Fruit fly (Drosophila melanogaster): ENCODE results near the gene Hmt-1.

Hmt-1 gene

DNA sequence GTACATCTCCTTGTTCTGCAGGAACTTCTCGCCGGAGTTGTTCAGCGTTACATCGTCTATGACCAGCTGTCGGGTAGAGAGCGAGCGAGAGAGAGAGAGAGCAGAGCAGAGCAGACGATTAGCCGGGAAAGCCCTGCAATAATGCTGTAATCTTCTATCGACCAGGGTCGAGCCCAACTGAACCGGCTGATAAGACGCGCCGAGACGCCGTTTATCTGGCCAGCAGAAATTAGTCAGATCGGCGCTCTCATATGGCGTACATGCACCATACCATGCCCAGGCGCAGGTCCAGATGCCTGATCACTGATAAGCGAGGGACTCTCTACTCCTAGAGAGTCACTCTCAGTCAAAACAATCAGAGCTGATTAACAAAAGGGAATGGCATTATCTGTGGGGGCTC lies 5.4 kb downstream of the Hmt-1 start (continued):
- TF ChIP-seq Mes4 (GFP tag; optimal IDR thresholded peaks at IDR 0.05), result no peak
- TF ChIP-seq CG3065 (GFP tag; optimal IDR thresholded peaks at IDR 0.05), result no peak
- no peak for TF ChIP-seq sc (optimal IDR thresholded peaks at IDR 0.05)
- no peak for TF ChIP-seq sc (GFP tag; optimal IDR thresholded peaks at IDR 0.05)
- TF ChIP-seq GATAe (GFP tag; conservative IDR thresholded peaks at IDR 0.05), result no peak
- no peak for TF ChIP-seq CG13894 (tag; optimal IDR thresholded peaks at IDR 0.05)
- TF ChIP-seq CG6854 (GFP tag; optimal IDR thresholded peaks at IDR 0.05), result no peak
- no peak for TF ChIP-seq pum (GFP tag; optimal IDR thresholded peaks at IDR 0.05)
- TF ChIP-seq jumu (GFP tag; optimal IDR thresholded peaks at IDR 0.05), result no peak
- no peak for TF ChIP-seq Optix (GFP tag; IDR thresholded peaks at IDR 0.05)

dm6 chr3R:15846234-15846633 lies 11.0 kb downstream of the Hmt-1 start, which contains the start of gene CG4546:
CG4546 (plus strand) TSS chr3R:15846534.
- TF ChIP-seq btn (GFP tag; optimal IDR thresholded peaks at IDR 0.05) (no peak), CG3163 (GFP tag; optimal IDR thresholded peaks at IDR 0.05) (no peak), chinmo (GFP tag; IDR thresholded peaks at IDR 0.05; ENCODE audit: partially characterized antibody) (no peak), Mes4 (GFP tag; optimal IDR thresholded peaks at IDR 0.05) (no peak), gce (GFP tag; IDR thresholded peaks at IDR 0.05) (no peak), zen (tag; optimal IDR thresholded peaks at IDR 0.05) (no peak), Sox102F (GFP tag; optimal IDR thresholded peaks at IDR 0.05) (no peak), CG4360 (GFP tag; IDR thresholded peaks at IDR 0.05) (no peak), CG9215 (GFP tag; IDR thresholded peaks at IDR 0.05) (no peak), CG2129 (GFP tag; IDR thresholded peaks at IDR 0.05; ENCODE audit: partially characterized antibody) (no peak), fd64A (GFP tag; optimal IDR thresholded peaks at IDR 0.05) (no peak)

DNA sequence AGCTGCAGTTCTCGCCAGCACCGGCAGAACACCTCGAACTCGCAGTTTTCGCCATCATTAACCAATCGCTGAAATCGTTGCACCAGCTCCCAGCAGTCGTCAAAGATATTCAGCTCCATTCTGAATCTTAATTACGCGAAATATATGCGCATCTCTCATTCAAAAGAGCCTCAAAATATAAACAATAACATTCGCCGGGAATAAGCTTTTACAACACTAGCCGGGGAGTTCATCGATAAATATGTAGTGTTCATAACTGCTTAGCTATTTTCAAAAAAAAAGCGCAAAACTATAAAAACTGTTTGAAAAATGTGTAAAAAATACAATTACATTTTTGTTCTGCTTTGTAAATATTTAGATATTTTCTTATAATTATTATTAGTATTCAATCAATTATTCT lies 18.0 kb downstream of the Hmt-1 start, which contains the start of gene Pbp45:
Gene Pbp45, minus strand, starts transcription at position 222 of the 400 bp plus-strand sequence.
- TF ChIP-seq Hr51 (GFP tag; optimal IDR thresholded peaks at IDR 0.05), result no peak
- TF ChIP-seq BEAF-32 (GFP tag; optimal IDR thresholded peaks at IDR 0.05), result peak; percentile 34
- peak; percentile 49; the same call in 1 of the 2 replicates for TF ChIP-seq CG9932 (GFP tag; IDR thresholded peaks at IDR 0.05)
- peak; percentile 92 for TF ChIP-seq E2f2 (GFP tag; IDR thresholded peaks at IDR 0.05)
- TF ChIP-seq stwl (tag; optimal IDR thresholded peaks at IDR 0.05), result peak; percentile 98
- TF ChIP-seq Hsf (GFP tag; optimal IDR thresholded peaks at IDR 0.05), result peak; percentile 8
- TF ChIP-seq Rfx (GFP tag; IDR thresholded peaks at IDR 0.05), result peak; percentile 58
- TF ChIP-seq so (GFP tag; IDR thresholded peaks at IDR 0.05), result no peak
- TF ChIP-seq bbx (GFP tag; IDR thresholded peaks at IDR 0.05; ENCODE audit: partially characterized antibody), result 0 out of 2 replicates have a peak, but pooled peaks have one; percentile 41
- peak; percentile 56; the same call in 1 of the 3 replicates for TF ChIP-seq zen2 (GFP tag; IDR thresholded peaks at IDR 0.05; ENCODE audit: partially characterized antibody)
- TF ChIP-seq HLH54F (GFP tag; optimal IDR thresholded peaks at IDR 0.05), result peak; percentile 19
- peak; percentile 89 for TF ChIP-seq Dp (GFP tag; optimal IDR thresholded peaks at IDR 0.05)
- TF ChIP-seq CG34224 (GFP tag; IDR thresholded peaks at IDR 0.05; ENCODE audit: partially characterized antibody), result peak; percentile 52; the same call in 2 of the 3 replicates
- TF ChIP-seq gcm2 (GFP tag; optimal IDR thresholded peaks at IDR 0.05), result no peak
- TF ChIP-seq CG13287 (GFP tag; IDR thresholded peaks at IDR 0.05; ENCODE audit: partially characterized antibody), result peak; percentile 60; the same call in 1 of the 2 replicates
- TF ChIP-seq insv (GFP tag; optimal IDR thresholded peaks at IDR 0.05), result no peak
- no peak for TF ChIP-seq Gug (GFP tag; IDR thresholded peaks at IDR 0.05)
- no peak for TF ChIP-seq nmo (GFP tag; optimal IDR thresholded peaks at IDR 0.05)
- no peak for TF ChIP-seq NK7.1 (GFP tag; optimal IDR thresholded peaks at IDR 0.05)
- TF ChIP-seq sna (GFP tag; IDR thresholded peaks at IDR 0.05; ENCODE audit: partially characterized antibody), result peak; percentile 43; the same call in 1 of the 2 replicates
- TF ChIP-seq odd (GFP tag; optimal IDR thresholded peaks at IDR 0.05), result no peak
- peak; percentile 13 for TF ChIP-seq CG12155 (GFP tag; optimal IDR thresholded peaks at IDR 0.05)
- peak; percentile 4 for TF ChIP-seq az2 (GFP tag; optimal IDR thresholded peaks at IDR 0.05)
- no peak for TF ChIP-seq CG31224 (GFP tag; IDR thresholded peaks at IDR 0.05)
- peak; percentile 41 for TF ChIP-seq Med (GFP tag)
- no peak for TF ChIP-seq ftz-f1 (GFP tag; optimal IDR thresholded peaks at IDR 0.05)
- TF ChIP-seq Scr (GFP tag; IDR thresholded peaks at IDR 0.05; ENCODE audit: partially characterized antibody), result peak; percentile 40; the same call in 1 of the 2 replicates
- peak; percentile 61 for TF ChIP-seq Dref (GFP tag; IDR thresholded peaks at IDR 0.05)
- peak; percentile 7 for TF ChIP-seq CG30403 (GFP tag; optimal IDR thresholded peaks at IDR 0.05)
